Worm (Caenorhabditis elegans) whole organism, L3 larva: ENCODE data around the gene F53A3.1.

Experiments used
- lin-15B ChIP-seq: fragments of 150-350 bp; optimal IDR thresholded peaks from 2 replicates; lab custom pipeline; 2014; ENCODE audit warnings: missing biosample characterization, missing genetic modification characterization
- lin-39 ChIP-seq: fragments of 150-350 bp; optimal IDR thresholded peaks from 2 replicates; lab custom pipeline; 2018; ENCODE audit warnings: missing biosample characterization, missing genetic modification reagents, missing genetic modification characterization
- nhr-76 ChIP-seq: fragments of 150-350 bp; sonication (generic microtip); optimal IDR thresholded peaks from 5 replicates; lab custom pipeline; 2014; ENCODE audit warnings: missing biosample characterization, missing genetic modification characterization

ce11 chrIII:1977424-1977823 is 34.0 kb upstream of the F53A3.1 start:
- no peak for TF ChIP-seq nhr-76
- no peak for TF ChIP-seq lin-39 (tag; lab: Kevin White, UChicago)
- TF ChIP-seq lin-15B (tag; lab: Kevin White, UChicago): no peak
